Fruit fly (Drosophila melanogaster) whole organism, embryonic: ENCODE data around the gene srp.

Experiments
- Abd-B ChIP-seq: fragments of 200-800 bp; sonication (Bioruptor generic); optimal IDR thresholded peaks from 2 replicates; lab custom pipeline; 2018; ENCODE audit warnings: missing biosample characterization, mild to moderate bottlenecking, missing genetic modification characterization, moderate library complexity
- Antp ChIP-seq: fragments of 200-800 bp; sonication (Bioruptor generic); optimal IDR thresholded peaks from 3 replicates; lab custom pipeline; 2016; ENCODE audit warnings: missing biosample characterization, missing genetic modification characterization
- Atf3 ChIP-seq: fragments of 200-800 bp; sonication (Bioruptor generic); optimal IDR thresholded peaks from 3 replicates; lab custom pipeline; 2016; ENCODE audit warnings: missing biosample characterization, missing genetic modification characterization
- Blimp-1 ChIP-seq: fragments of 200-800 bp; sonication (Bioruptor generic); optimal IDR thresholded peaks from 3 replicates; lab custom pipeline; 2018; ENCODE audit warnings: missing biosample characterization, missing genetic modification characterization, mild to moderate bottlenecking, moderate library complexity, missing genetic modification reagents
- CG10267 ChIP-seq: fragments of 200-800 bp; sonication (Bioruptor generic); optimal IDR thresholded peaks from 2 replicates; lab custom pipeline; 2018; ENCODE audit warnings: missing biosample characterization, mild to moderate bottlenecking, missing genetic modification characterization, moderate library complexity
- CG11723 ChIP-seq: fragments of 200-800 bp; sonication (Bioruptor generic); optimal IDR thresholded peaks from 2 replicates; lab custom pipeline; 2017; ENCODE audit warnings: missing biosample characterization, mild to moderate bottlenecking, missing genetic modification characterization
- CG12659 ChIP-seq: fragments of 200-800 bp; sonication (Bioruptor generic); optimal IDR thresholded peaks from 3 replicates; lab custom pipeline; 2017; ENCODE audit warnings: mild to moderate bottlenecking, missing biosample characterization, missing genetic modification reagents, missing genetic modification characterization
- CG12769 ChIP-seq: fragments of 200-800 bp; sonication (Bioruptor generic); optimal IDR thresholded peaks from 2 replicates; lab custom pipeline; 2019; ENCODE audit warnings: missing biosample characterization, mild to moderate bottlenecking, missing genetic modification characterization, moderate library complexity
- CG14050 ChIP-seq: fragments of 200-800 bp; sonication (Bioruptor generic); IDR thresholded peaks from 3 replicates; pipeline ENCODE4 v1.3.6; 2022; ENCODE audit warnings: missing biosample characterization, missing genetic modification characterization
- CG14441 ChIP-seq: fragments of 200-800 bp; sonication (Bioruptor generic); IDR thresholded peaks from 2 replicates; pipeline ENCODE4 v1.3.6; 2022; ENCODE audit warnings: missing biosample characterization, missing genetic modification characterization
- CG14860 ChIP-seq: fragments of 200-800 bp; sonication (Bioruptor generic); IDR thresholded peaks from 3 replicates; pipeline ENCODE4 v1.3.6; 2022; ENCODE audit warnings: missing biosample characterization, missing genetic modification characterization; ENCODE audit not compliant: partially characterized antibody
- CG16813 ChIP-seq: fragments of 200-800 bp; sonication (Bioruptor generic); IDR thresholded peaks from 3 replicates; pipeline ENCODE4 v1.3.6; 2022; ENCODE audit warnings: missing biosample characterization, missing genetic modification characterization; ENCODE audit not compliant: partially characterized antibody
- CG17361 ChIP-seq: fragments of 200-800 bp; sonication (Bioruptor generic); IDR thresholded peaks from 3 replicates; pipeline ENCODE4 v1.3.6; 2022; ENCODE audit warnings: missing biosample characterization, missing genetic modification characterization
- CG17802 ChIP-seq: fragments of 200-800 bp; sonication (Bioruptor generic); optimal IDR thresholded peaks from 2 replicates; lab custom pipeline; 2018; ENCODE audit warnings: missing biosample characterization, mild to moderate bottlenecking, missing genetic modification characterization, moderate library complexity
- CG17829 ChIP-seq: fragments of 200-800 bp; optimal IDR thresholded peaks from 2 replicates; lab custom pipeline; 2019; ENCODE audit warnings: missing biosample characterization, mild to moderate bottlenecking, missing genetic modification characterization, moderate library complexity
- CG2889 ChIP-seq: fragments of 200-800 bp; sonication (Bioruptor generic); IDR thresholded peaks from 3 replicates; pipeline ENCODE4 v1.3.6; 2022; ENCODE audit warnings: missing biosample characterization, missing genetic modification characterization
- CG30431 ChIP-seq: fragments of 200-800 bp; sonication (Bioruptor generic); optimal IDR thresholded peaks from 2 replicates; lab custom pipeline; 2017; ENCODE audit warnings: missing biosample characterization, missing genetic modification characterization
- CG32532 ChIP-seq: fragments of 200-800 bp; sonication (Bioruptor generic); IDR thresholded peaks from 2 replicates; pipeline ENCODE4 v1.3.6; 2022; ENCODE audit warnings: missing biosample characterization, missing genetic modification characterization
- CG33213 ChIP-seq: fragments of 200-800 bp; sonication (Bioruptor generic); optimal IDR thresholded peaks from 3 replicates; lab custom pipeline; 2016; ENCODE audit warnings: missing biosample characterization, missing genetic modification characterization
- CG3847 ChIP-seq: fragments of 200-800 bp; sonication (Bioruptor generic); IDR thresholded peaks from 2 replicates; pipeline ENCODE4 v1.3.6; 2022; ENCODE audit warnings: missing biosample characterization, missing genetic modification characterization
- CG6765 ChIP-seq: fragments of 200-800 bp; sonication (Bioruptor generic); optimal IDR thresholded peaks from 3 replicates; lab custom pipeline; 2017; ENCODE audit warnings: missing biosample characterization, mild to moderate bottlenecking, missing genetic modification characterization
- CG8944 ChIP-seq: fragments of 200-800 bp; sonication (Bioruptor generic); optimal IDR thresholded peaks from 3 replicates; lab custom pipeline; 2016; ENCODE audit warnings: missing biosample characterization, missing genetic modification characterization
- Dbx ChIP-seq: fragments of 200-800 bp; sonication (Bioruptor generic); IDR thresholded peaks from 3 replicates; pipeline ENCODE4 v1.3.6; 2022; ENCODE audit warnings: missing biosample characterization, missing genetic modification characterization
- Ets97D ChIP-seq: fragments of 200-800 bp; sonication (Bioruptor generic); optimal IDR thresholded peaks from 3 replicates; lab custom pipeline; 2016; ENCODE audit warnings: missing biosample characterization, missing genetic modification characterization
- Fer1 ChIP-seq: fragments of 200-800 bp; sonication (Bioruptor generic); optimal IDR thresholded peaks from 2 replicates; lab custom pipeline; 2017; ENCODE audit warnings: missing biosample characterization, mild to moderate bottlenecking, missing genetic modification characterization
- Hand ChIP-seq: fragments of 200-800 bp; sonication (Bioruptor generic); optimal IDR thresholded peaks from 2 replicates; lab custom pipeline; 2017; ENCODE audit warnings: mild to moderate bottlenecking, missing biosample characterization, missing genetic modification reagents, missing genetic modification characterization
- Hr51 ChIP-seq, 2 experiments: fragments of 200-800 bp; sonication (Bioruptor generic); optimal IDR thresholded peaks; 2 replicates in 1 of 2; 3 replicates in 1 of 2; lab custom pipeline; 2016 to 2018; ENCODE audit warnings: missing biosample characterization in 2 of 2, missing genetic modification characterization in 2 of 2, mild to moderate bottlenecking in 1 of 2, moderate library complexity in 1 of 2
- NC2β ChIP-seq: fragments of 200-800 bp; sonication (Bioruptor generic); optimal IDR thresholded peaks from 2 replicates; lab custom pipeline; 2016; ENCODE audit warnings: missing biosample characterization, missing genetic modification characterization
- Scr ChIP-seq: fragments of 200-800 bp; sonication (Bioruptor generic); IDR thresholded peaks from 2 replicates; pipeline ENCODE4 v1.3.6; 2022; ENCODE audit warnings: missing biosample characterization, missing genetic modification characterization; ENCODE audit not compliant: partially characterized antibody
- Side ChIP-seq: fragments of 200-800 bp; sonication (Bioruptor generic); optimal IDR thresholded peaks from 2 replicates; lab custom pipeline; 2016; ENCODE audit warnings: missing biosample characterization, missing genetic modification characterization
- Sox100B ChIP-seq: fragments of 200-800 bp; sonication (Bioruptor generic); optimal IDR thresholded peaks from 3 replicates; lab custom pipeline; 2018; ENCODE audit warnings: missing biosample characterization, mild to moderate bottlenecking, missing genetic modification characterization
- Xbp1 ChIP-seq: fragments of 200-800 bp; sonication (Bioruptor generic); optimal IDR thresholded peaks from 3 replicates; lab custom pipeline; 2016; ENCODE audit warnings: missing biosample characterization, mild to moderate bottlenecking, missing genetic modification characterization
- Xrp1 ChIP-seq: fragments of 200-800 bp; sonication (Bioruptor generic); IDR thresholded peaks from 2 replicates; pipeline ENCODE4 v1.3.6; 2022; ENCODE audit warnings: missing biosample characterization, missing genetic modification characterization
- amos ChIP-seq: fragments of 200-800 bp; sonication (Bioruptor generic); IDR thresholded peaks from 2 replicates; pipeline ENCODE4 v1.3.6; 2022; ENCODE audit warnings: missing biosample characterization, missing genetic modification characterization; ENCODE audit not compliant: partially characterized antibody
- bowl ChIP-seq: fragments of 200-800 bp; sonication (Bioruptor generic); IDR thresholded peaks from 2 replicates; pipeline ENCODE4 v1.3.6; 2022; ENCODE audit warnings: missing biosample characterization, missing genetic modification characterization
- da ChIP-seq: fragments of 200-800 bp; sonication (Bioruptor generic); optimal IDR thresholded peaks from 2 replicates; lab custom pipeline; 2016; ENCODE audit warnings: missing biosample characterization, missing genetic modification characterization
- dmrt11E ChIP-seq: fragments of 200-800 bp; sonication (Bioruptor generic); optimal IDR thresholded peaks from 3 replicates; lab custom pipeline; 2018; ENCODE audit warnings: missing biosample characterization, mild to moderate bottlenecking, missing genetic modification characterization, moderate library complexity
- dpn ChIP-seq, 2 experiments: fragments of 200-800 bp; sonication (Bioruptor generic); optimal IDR thresholded peaks; 3 replicates each; lab custom pipeline; 2016; ENCODE audit warnings: missing biosample characterization in 2 of 2, missing genetic modification characterization in 2 of 2
- emc ChIP-seq: fragments of 200-800 bp; sonication (Bioruptor generic); optimal IDR thresholded peaks from 2 replicates; lab custom pipeline; 2016; ENCODE audit warnings: missing biosample characterization, missing genetic modification characterization
- en ChIP-seq: fragments of 200-800 bp; sonication (Bioruptor generic); optimal IDR thresholded peaks from 2 replicates; lab custom pipeline; 2016; ENCODE audit warnings: missing biosample characterization, missing genetic modification characterization
- gem ChIP-seq: fragments of 200-800 bp; sonication (Bioruptor generic); optimal IDR thresholded peaks from 2 replicates; lab custom pipeline; 2019; ENCODE audit warnings: missing biosample characterization, mild to moderate bottlenecking, missing genetic modification characterization, moderate library complexity
- hkb ChIP-seq, 2 experiments: fragments of 200-800 bp in 1 of 2; fragments of >200 bp in 1 of 2; sonication (Bioruptor generic) in 1 of 2; IDR thresholded peaks in 1 of 2; optimal IDR thresholded peaks in 1 of 2; 2 replicates each; pipeline versions ENCODE4 v1.3.6 to Lab custom; 2017 to 2022; ENCODE audit warnings: missing biosample characterization in 1 of 2, missing genetic modification characterization in 1 of 2
- lbe ChIP-seq: fragments of 200-800 bp; sonication (Bioruptor generic); optimal IDR thresholded peaks from 2 replicates; lab custom pipeline; 2016; ENCODE audit warnings: missing biosample characterization, mild to moderate bottlenecking, missing genetic modification characterization
- lilli ChIP-seq: fragments of 200-800 bp; sonication (Bioruptor generic); optimal IDR thresholded peaks from 3 replicates; lab custom pipeline; 2016; ENCODE audit warnings: missing biosample characterization, missing genetic modification characterization
- pzg ChIP-seq: fragments of 200-800 bp; sonication (Bioruptor generic); optimal IDR thresholded peaks from 3 replicates; lab custom pipeline; 2018; ENCODE audit warnings: missing biosample characterization, mild to moderate bottlenecking, missing genetic modification characterization, moderate library complexity
- row ChIP-seq: fragments of 200-800 bp; sonication (Bioruptor generic); IDR thresholded peaks from 3 replicates; pipeline ENCODE4 v1.3.6; 2022; ENCODE audit warnings: missing biosample characterization, missing genetic modification characterization
- schlank ChIP-seq: fragments of 200-800 bp; sonication (Bioruptor generic); optimal IDR thresholded peaks from 2 replicates; lab custom pipeline; 2018; ENCODE audit warnings: missing biosample characterization, mild to moderate bottlenecking, missing genetic modification characterization
- sna ChIP-seq: fragments of 200-800 bp; sonication (Bioruptor generic); IDR thresholded peaks from 2 replicates; pipeline ENCODE4 v1.3.6; 2022; ENCODE audit warnings: missing biosample characterization, missing genetic modification characterization; ENCODE audit not compliant: partially characterized antibody
- trh ChIP-seq: fragments of 200-800 bp; sonication (Bioruptor generic); optimal IDR thresholded peaks from 2 replicates; lab custom pipeline; 2016; ENCODE audit warnings: missing biosample characterization, missing genetic modification characterization

Gene srp

DNA sequence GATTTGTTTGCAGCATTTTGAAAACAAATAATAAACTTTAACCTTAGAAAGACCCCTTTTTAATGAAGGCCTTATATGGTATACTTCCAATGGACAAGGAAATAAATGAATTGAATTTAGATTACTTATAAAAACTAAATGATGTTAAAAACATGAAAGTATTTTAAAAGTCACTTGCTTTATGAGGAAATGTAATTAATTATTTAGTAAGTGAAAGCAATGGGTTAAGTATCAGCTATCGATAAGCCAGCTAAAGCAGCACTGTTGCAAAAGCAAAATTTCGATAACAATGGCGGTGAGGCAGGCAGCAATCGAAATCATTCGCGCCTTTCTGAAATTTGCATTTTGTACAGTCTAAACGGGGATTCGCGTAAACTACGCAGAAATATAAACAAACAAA, 20.8 kb upstream of the srp start, which contains the start of the genes CG32856 and Rbf2 (continued):
- peak; percentile 67 to 89 for TF ChIP-seq Hr51 (GFP tag; optimal IDR thresholded peaks at IDR 0.05; lab: Kevin White, UChicago)
- peak; percentile 6 for TF ChIP-seq schlank (tag; lab: Kevin White, UChicago)
- peak; percentile 91 for TF ChIP-seq CG3847 (GFP tag; lab: Robert Waterston, UW)
- peak; percentile 90 for TF ChIP-seq CG12659
- no peak for TF ChIP-seq Sox100B
- TF ChIP-seq CG14050 (GFP tag; lab: Robert Waterston, UW), result peak; percentile 63
- peak; percentile 71 for TF ChIP-seq pzg (GFP tag; lab: Kevin White, UChicago)
- peak; percentile 16 for TF ChIP-seq Fer1
- TF ChIP-seq Ets97D (GFP tag; lab: Kevin White, UChicago), result peak; percentile 90
- TF ChIP-seq Blimp-1 (GFP tag; lab: Kevin White, UChicago), result peak; percentile 42
- TF ChIP-seq hkb (optimal IDR thresholded peaks at IDR 0.05; lab: Kevin White, UChicago), result no peak
- TF ChIP-seq hkb (GFP tag; IDR thresholded peaks at IDR 0.05; lab: Robert Waterston, UW), result peak; percentile 73
- peak; percentile 50 for TF ChIP-seq CG6765 (GFP tag; lab: Kevin White, UChicago)
- TF ChIP-seq CG11723 (GFP tag; lab: Kevin White, UChicago), result peak; percentile 43
- peak; percentile 92 for TF ChIP-seq Abd-B
- TF ChIP-seq Hand (GFP tag; lab: Kevin White, UChicago), result peak; percentile 61
- TF ChIP-seq Xrp1 (GFP tag; lab: Robert Waterston, UW), result peak; percentile 40; the same call in 1 of the 2 replicates
- TF ChIP-seq CG14860 (GFP tag; lab: Robert Waterston, UW), result peak; percentile 84
- peak; percentile 95 for TF ChIP-seq gem (tag; lab: Kevin White, UChicago)
- peak; percentile 77 for TF ChIP-seq CG17802 (tag; lab: Kevin White, UChicago)
- TF ChIP-seq bowl (GFP tag; lab: Robert Waterston, UW), result 0 out of 2 replicates have a peak, but pooled peaks have one; percentile 31
- TF ChIP-seq CG8944 (GFP tag; lab: Kevin White, UChicago), result peak; percentile 16
- peak; percentile 95 for TF ChIP-seq row (GFP tag; lab: Robert Waterston, UW)
- TF ChIP-seq Antp (GFP tag; lab: Kevin White, UChicago), result peak; percentile 50
- peak; percentile 88 for TF ChIP-seq lilli (GFP tag; lab: Kevin White, UChicago)
- TF ChIP-seq Side, result peak; percentile 71
- TF ChIP-seq Atf3 (GFP tag; lab: Kevin White, UChicago), result peak; percentile 61
- TF ChIP-seq CG14441 (GFP tag; lab: Robert Waterston, UW), result 0 out of 2 replicates have a peak, but pooled peaks have one; percentile 30
- TF ChIP-seq dpn (GFP tag; optimal IDR thresholded peaks at IDR 0.05; lab: Kevin White, UChicago), result peak; percentile 84 to 87
- TF ChIP-seq sna (GFP tag; lab: Robert Waterston, UW), result peak; percentile 70
- no peak for TF ChIP-seq lbe (GFP tag; lab: Kevin White, UChicago)
- TF ChIP-seq en (GFP tag; lab: Kevin White, UChicago), result peak; percentile 48
- TF ChIP-seq Dbx (GFP tag; lab: Robert Waterston, UW), result peak; percentile 66
- TF ChIP-seq CG17829 (tag; lab: Kevin White, UChicago), result peak; percentile 58
- peak; percentile 79 for TF ChIP-seq CG16813 (GFP tag; lab: Robert Waterston, UW)
- TF ChIP-seq Xbp1 (GFP tag; lab: Kevin White, UChicago), result peak; percentile 88
- TF ChIP-seq Scr (GFP tag; lab: Robert Waterston, UW), result peak; percentile 78
- peak; percentile 65 for TF ChIP-seq CG17361 (GFP tag; lab: Robert Waterston, UW)
- TF ChIP-seq CG32532 (GFP tag; lab: Robert Waterston, UW), result no peak
- peak; percentile 11 for TF ChIP-seq trh (GFP tag; lab: Kevin White, UChicago)
- TF ChIP-seq da (GFP tag; lab: Kevin White, UChicago), result peak; percentile 42
- peak; percentile 6 for TF ChIP-seq CG33213 (GFP tag; lab: Kevin White, UChicago)
- TF ChIP-seq dmrt11E (tag; lab: Kevin White, UChicago), result peak; percentile 80
- TF ChIP-seq amos (GFP tag; lab: Robert Waterston, UW), result peak; percentile 75
- peak; percentile 60 for TF ChIP-seq CG10267
- no peak for TF ChIP-seq CG12769 (tag; lab: Kevin White, UChicago)
- no peak for TF ChIP-seq CG30431 (GFP tag; lab: Kevin White, UChicago)
- peak; percentile 72; the same call in 1 of the 3 replicates for TF ChIP-seq CG2889 (GFP tag; lab: Robert Waterston, UW)
- peak; percentile 16 for TF ChIP-seq emc
- peak; percentile 8 for TF ChIP-seq NC2β
